Fruit fly (Drosophila melanogaster): Measurements from ENCODE around the gene CG5555.

CG5555 gene

DNA sequence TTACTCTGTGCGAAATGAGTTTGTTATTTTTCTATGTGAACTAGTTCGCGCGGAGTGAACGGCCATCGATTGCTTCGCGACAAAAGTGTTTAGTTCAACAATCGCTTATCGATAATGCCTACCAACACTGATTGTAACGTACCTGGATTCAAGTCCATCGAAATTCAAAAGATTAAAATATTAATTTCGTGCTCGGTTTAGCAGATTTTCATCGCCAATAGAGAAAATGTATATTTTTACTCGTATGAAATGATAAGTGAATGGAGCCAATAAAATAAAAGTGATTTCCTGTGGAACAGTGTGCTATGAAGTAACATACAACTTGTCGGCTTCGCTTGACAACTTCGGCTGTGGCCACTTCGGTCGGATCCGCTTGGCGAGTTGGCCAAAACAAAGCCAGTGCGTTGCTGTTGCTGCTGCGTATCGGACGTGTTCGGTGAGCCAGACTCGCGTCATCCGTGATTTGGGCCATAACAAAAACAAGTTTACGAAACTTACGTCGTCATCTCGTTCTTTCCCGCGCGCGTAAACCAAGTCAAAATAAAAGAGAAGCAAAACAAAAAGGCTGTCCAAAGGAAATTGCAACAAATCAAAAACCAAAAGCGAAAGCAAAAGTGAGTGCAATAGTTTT is at the start of gene CG5555, which contains the start of gene myd:
TSS of gene CG5555 (minus strand) at position 276 of the 631 bp plus-strand sequence.
TSS of gene myd (plus strand) at position 397 of the 631 bp plus-strand sequence.
- TF ChIP-seq Neu2 (GFP tag; optimal IDR thresholded peaks at IDR 0.05; ENCODE audit: borderline replicate concordance) (no peak), da (GFP tag; optimal IDR thresholded peaks at IDR 0.05) (no peak), twi (tag; optimal IDR thresholded peaks at IDR 0.05) (no peak), CG17612 (GFP tag; IDR thresholded peaks at IDR 0.05) (no peak), CG34422 (GFP tag; IDR thresholded peaks at IDR 0.05) (peak; percentile 39; the same call in 1 of the 3 replicates), CG5180 (GFP tag; optimal IDR thresholded peaks at IDR 0.05) (peak; percentile 96), CG32532 (GFP tag; IDR thresholded peaks at IDR 0.05) (peak; percentile 70), odd (GFP tag; optimal IDR thresholded peaks at IDR 0.05) (no peak), Hmr (GFP tag; optimal IDR thresholded peaks at IDR 0.05) (peak; percentile 60), CG8359 (GFP tag; optimal IDR thresholded peaks at IDR 0.05; ENCODE audit: borderline replicate concordance) (no peak), CG2129 (GFP tag; IDR thresholded peaks at IDR 0.05; ENCODE audit: partially characterized antibody) (no peak), CG13287 (GFP tag; IDR thresholded peaks at IDR 0.05; ENCODE audit: partially characterized antibody) (peak; percentile 86), ems (GFP tag; optimal IDR thresholded peaks at IDR 0.05) (no peak), Pdp1 (GFP tag; optimal IDR thresholded peaks at IDR 0.05) (peak; percentile 11 to 66), sr (GFP tag; IDR thresholded peaks at IDR 0.05) (no peak), tgo (GFP tag; IDR thresholded peaks at IDR 0.05) (peak; percentile 35; the same call in 2 of the 3 replicates), Xbp1 (GFP tag; optimal IDR thresholded peaks at IDR 0.05) (peak; percentile 38), dimm (GFP tag; IDR thresholded peaks at IDR 0.05) (no peak), Poxn (GFP tag; IDR thresholded peaks at IDR 0.05) (no peak), CG8478 (optimal IDR thresholded peaks at IDR 0.05) (no peak), HmgZ (tag; optimal IDR thresholded peaks at IDR 0.05) (peak; percentile 50), eyg (GFP tag; optimal IDR thresholded peaks at IDR 0.05) (peak; percentile 45), maf-S (GFP tag; optimal IDR thresholded peaks at IDR 0.05) (peak; percentile 36), CG6654 (GFP tag; optimal IDR thresholded peaks at IDR 0.05) (no peak), ewg (GFP tag; optimal IDR thresholded peaks at IDR 0.05) (no peak), Aef1 (GFP tag; IDR thresholded peaks at IDR 0.05) (no peak; the same call in 2 of the 3 replicates), CG13624 (GFP tag; optimal IDR thresholded peaks at IDR 0.05) (peak; percentile 67), peb (GFP tag; IDR thresholded peaks at IDR 0.05) (no peak), CG18619 (GFP tag; optimal IDR thresholded peaks at IDR 0.05) (peak; percentile 21), CG9932 (GFP tag; IDR thresholded peaks at IDR 0.05) (peak; percentile 74), CG1603 (tag; optimal IDR thresholded peaks at IDR 0.05) (peak; percentile 56), scrt (GFP tag; optimal IDR thresholded peaks at IDR 0.05) (peak; percentile 30), CG8290 (GFP tag; optimal IDR thresholded peaks at IDR 0.05) (no peak), CG8290 (tag; optimal IDR thresholded peaks at IDR 0.05) (peak in 1 of 2 experiments; percentile 63), CG31441 (GFP tag; IDR thresholded peaks at IDR 0.05) (peak; percentile 15; the same call in 1 of the 2 replicates), CG4820 (GFP tag; optimal IDR thresholded peaks at IDR 0.05) (no peak), tx (GFP tag; optimal IDR thresholded peaks at IDR 0.05) (peak; percentile 27), CG11695 (GFP tag; IDR thresholded peaks at IDR 0.05) (peak; percentile 46; the same call in 1 of the 3 replicates), Ets97D (GFP tag; optimal IDR thresholded peaks at IDR 0.05) (peak; percentile 71), CG17912 (GFP tag; optimal IDR thresholded peaks at IDR 0.05) (no peak), CG12769 (tag; optimal IDR thresholded peaks at IDR 0.05) (peak; percentile 53), phol (tag; optimal IDR thresholded peaks at IDR 0.05) (peak; percentile 35), CG2199 (GFP tag; IDR thresholded peaks at IDR 0.05) (no peak), h (optimal IDR thresholded peaks at IDR 0.05) (no peak), zfh1 (GFP tag; IDR thresholded peaks at IDR 0.05) (0 out of 3 replicates have a peak, but pooled peaks have one; percentile 43), CG4404 (GFP tag; IDR thresholded peaks at IDR 0.05) (no peak), CG7786 (GFP tag; optimal IDR thresholded peaks at IDR 0.05) (peak; percentile 38), Nf-YB (GFP tag; optimal IDR thresholded peaks at IDR 0.05) (peak; percentile 16), CG15269 (tag; optimal IDR thresholded peaks at IDR 0.05) (no peak), Mes4 (GFP tag; optimal IDR thresholded peaks at IDR 0.05) (no peak), CG10209 (GFP tag; optimal IDR thresholded peaks at IDR 0.05) (peak; percentile 8)
